Worm (Caenorhabditis elegans) whole organism, early embryonic: ENCODE data around the gene H23N18.6.

ENCODE experiments used
- ama-1 ChIP-seq: fragments of 150-350 bp; optimal IDR thresholded peaks from 2 replicates; lab custom pipeline; 2014
- ceh-36 ChIP-seq: sonication (generic microtip); optimal IDR thresholded peaks from 2 replicates; lab custom pipeline; 2016; ENCODE audit warnings: missing genetic modification characterization, inconsistent platforms, missing compliant biosample characterization
- flt-1 ChIP-seq: fragments of 200-800 bp; sonication (Bioruptor generic); IDR thresholded peaks from 2 replicates; pipeline ENCODE4 v1.3.6; 2022; ENCODE audit warnings: missing genetic modification characterization, missing compliant biosample characterization

DNA sequence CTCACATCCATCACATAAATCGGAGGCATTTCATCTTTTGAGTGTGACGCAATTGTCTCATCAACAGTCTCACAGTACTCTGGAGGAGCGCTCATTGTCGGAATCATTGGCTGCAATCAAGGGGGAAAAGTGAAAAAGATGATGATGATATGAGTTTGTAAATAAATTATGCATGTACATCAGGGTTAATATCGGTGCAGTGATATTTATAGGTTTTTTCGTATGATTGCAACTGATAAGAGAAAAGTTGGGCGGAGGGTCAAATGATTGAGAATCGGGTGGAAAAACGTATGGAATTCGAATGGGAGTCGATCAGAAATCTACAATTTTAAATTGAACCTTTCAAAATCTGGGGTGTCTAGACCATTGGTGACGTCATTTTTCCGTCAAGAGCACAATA lies at the start of gene H23N18.6:
- TF ChIP-seq ama-1: no peak
- no peak for TF ChIP-seq flt-1
- TF ChIP-seq ceh-36 (tag; lab: Kevin White, UChicago): no peak
